Fruit fly (Drosophila melanogaster) whole organism, embryonic: ENCODE results near the gene Klp68D.

Experiments used
- BEAF-32 ChIP-seq: fragments of 200-800 bp; sonication (Bioruptor generic); optimal IDR thresholded peaks from 3 replicates; lab custom pipeline; 2017; ENCODE audit warnings: missing biosample characterization, missing genetic modification characterization, mild to moderate bottlenecking, moderate library complexity, missing genetic modification reagents
- C15 ChIP-seq: fragments of 200-800 bp; sonication (Bioruptor generic); IDR thresholded peaks from 3 replicates; pipeline ENCODE4 v1.3.6; 2022; ENCODE audit warnings: missing biosample characterization, missing genetic modification characterization
- CG11504 ChIP-seq: fragments of 200-800 bp; sonication (Bioruptor generic); optimal IDR thresholded peaks from 3 replicates; lab custom pipeline; 2019; ENCODE audit warnings: missing biosample characterization, mild to moderate bottlenecking, missing genetic modification characterization, moderate library complexity
- CG12104 ChIP-seq: fragments of 200-800 bp; sonication (Bioruptor generic); optimal IDR thresholded peaks from 3 replicates; lab custom pipeline; 2016; ENCODE audit warnings: missing biosample characterization, missing genetic modification characterization
- CG13287 ChIP-seq: fragments of 200-800 bp; sonication (Bioruptor generic); IDR thresholded peaks from 2 replicates; pipeline ENCODE4 v1.3.6; 2022; ENCODE audit warnings: missing biosample characterization, missing genetic modification characterization; ENCODE audit not compliant: partially characterized antibody
- CG15514 ChIP-seq: fragments of 200-800 bp; sonication (Bioruptor generic); optimal IDR thresholded peaks from 3 replicates; lab custom pipeline; 2017; ENCODE audit warnings: missing biosample characterization, missing genetic modification characterization, mild to moderate bottlenecking, moderate library complexity, missing genetic modification reagents
- CG17186 ChIP-seq: fragments of 200-800 bp; sonication (Bioruptor generic); optimal IDR thresholded peaks from 3 replicates; lab custom pipeline; 2017; ENCODE audit warnings: missing biosample characterization, missing genetic modification reagents, missing genetic modification characterization
- CG31441 ChIP-seq: fragments of 200-800 bp; sonication (Bioruptor generic); IDR thresholded peaks from 2 replicates; pipeline ENCODE4 v1.3.6; 2022; ENCODE audit warnings: missing biosample characterization, missing genetic modification characterization
- CG34224 ChIP-seq: fragments of 200-800 bp; sonication (Bioruptor generic); IDR thresholded peaks from 3 replicates; pipeline ENCODE4 v1.3.6; 2022; ENCODE audit warnings: missing biosample characterization, missing genetic modification characterization; ENCODE audit not compliant: partially characterized antibody
- CG3995 ChIP-seq: fragments of 200-800 bp; sonication (Bioruptor generic); optimal IDR thresholded peaks from 3 replicates; lab custom pipeline; 2016; ENCODE audit warnings: missing biosample characterization, missing genetic modification characterization
- CG4617 ChIP-seq: fragments of 200-800 bp; sonication (Bioruptor generic); optimal IDR thresholded peaks from 3 replicates; lab custom pipeline; 2016; ENCODE audit warnings: missing biosample characterization, missing genetic modification characterization, borderline replicate concordance
- CG5180 ChIP-seq: fragments of 200-800 bp; sonication (Bioruptor generic); optimal IDR thresholded peaks from 3 replicates; lab custom pipeline; 2017; ENCODE audit warnings: missing biosample characterization, missing genetic modification characterization, mild to moderate bottlenecking, moderate library complexity, missing genetic modification reagents
- CG6654 ChIP-seq: fragments of 200-800 bp; sonication (Bioruptor generic); optimal IDR thresholded peaks from 2 replicates; lab custom pipeline; 2017; ENCODE audit warnings: missing biosample characterization, mild to moderate bottlenecking, missing genetic modification characterization
- CG6791 ChIP-seq: fragments of 200-800 bp; sonication (Bioruptor generic); IDR thresholded peaks from 3 replicates; pipeline ENCODE4 v1.3.6; 2022; ENCODE audit warnings: missing biosample characterization, missing genetic modification characterization; ENCODE audit not compliant: partially characterized antibody
- CG7987 ChIP-seq: fragments of 200-800 bp; sonication (Bioruptor generic); optimal IDR thresholded peaks from 2 replicates; lab custom pipeline; 2018; ENCODE audit warnings: missing biosample characterization, mild to moderate bottlenecking, missing genetic modification characterization, moderate library complexity
- CG8359 ChIP-seq: fragments of 200-800 bp; sonication (Bioruptor generic); optimal IDR thresholded peaks from 2 replicates; lab custom pipeline; 2017; ENCODE audit warnings: missing biosample characterization, mild to moderate bottlenecking, missing genetic modification characterization, borderline replicate concordance
- CG9797 ChIP-seq: fragments of 200-800 bp; sonication (Bioruptor generic); optimal IDR thresholded peaks from 3 replicates; lab custom pipeline; 2018; ENCODE audit warnings: missing biosample characterization, mild to moderate bottlenecking, missing genetic modification characterization
- Camta ChIP-seq: fragments of 200-800 bp; sonication (Bioruptor generic); optimal IDR thresholded peaks from 2 replicates; lab custom pipeline; 2016; ENCODE audit warnings: missing biosample characterization, missing genetic modification characterization
- Dll ChIP-seq: fragments of 200-800 bp; sonication (Bioruptor generic); IDR thresholded peaks from 4 replicates; pipeline ENCODE4 v1.3.6; 2022; ENCODE audit warnings: missing biosample characterization, missing genetic modification characterization; ENCODE audit not compliant: partially characterized antibody
- Dp ChIP-seq: fragments of 200-800 bp; sonication (Bioruptor generic); optimal IDR thresholded peaks from 2 replicates; lab custom pipeline; 2018; ENCODE audit warnings: missing biosample characterization, mild to moderate bottlenecking, missing genetic modification characterization, moderate library complexity
- E2f2 ChIP-seq: fragments of 200-800 bp; sonication (Bioruptor generic); IDR thresholded peaks from 2 replicates; pipeline ENCODE4 v1.3.6; 2022; ENCODE audit warnings: missing biosample characterization, missing genetic modification characterization
- Ets97D ChIP-seq: fragments of 200-800 bp; sonication (Bioruptor generic); optimal IDR thresholded peaks from 3 replicates; lab custom pipeline; 2016; ENCODE audit warnings: missing biosample characterization, missing genetic modification characterization
- Hmx ChIP-seq: fragments of 200-800 bp; sonication (Bioruptor generic); optimal IDR thresholded peaks from 2 replicates; lab custom pipeline; 2016; ENCODE audit warnings: missing biosample characterization, missing genetic modification characterization
- MBD-R2 ChIP-seq: fragments of 200-800 bp; sonication (Bioruptor generic); IDR thresholded peaks from 2 replicates; pipeline ENCODE4 v1.3.6; 2022; ENCODE audit warnings: missing biosample characterization, missing genetic modification characterization
- MESR4 ChIP-seq: fragments of 200-800 bp; sonication (Bioruptor generic); optimal IDR thresholded peaks from 2 replicates; lab custom pipeline; 2018; ENCODE audit warnings: missing biosample characterization, mild to moderate bottlenecking, missing genetic modification characterization, moderate library complexity
- Myb ChIP-seq: fragments of 200-800 bp; sonication (Bioruptor generic); optimal IDR thresholded peaks from 2 replicates; lab custom pipeline; 2016; ENCODE audit warnings: missing biosample characterization, missing genetic modification characterization
- Opbp ChIP-seq: fragments of 200-800 bp; sonication (Bioruptor generic); IDR thresholded peaks from 3 replicates; pipeline ENCODE4 v1.3.6; 2022; ENCODE audit warnings: missing biosample characterization, missing genetic modification characterization; ENCODE audit not compliant: partially characterized antibody
- Sin3A ChIP-seq: fragments of >200 bp; optimal IDR thresholded peaks from 2 replicates; lab custom pipeline; 2018
- Xbp1 ChIP-seq: fragments of 200-800 bp; sonication (Bioruptor generic); optimal IDR thresholded peaks from 3 replicates; lab custom pipeline; 2016; ENCODE audit warnings: missing biosample characterization, mild to moderate bottlenecking, missing genetic modification characterization
- YL-1 ChIP-seq: fragments of 200-800 bp; sonication (Bioruptor generic); optimal IDR thresholded peaks from 3 replicates; lab custom pipeline; 2017; ENCODE audit warnings: missing biosample characterization, mild to moderate bottlenecking, missing genetic modification characterization
- amos ChIP-seq: fragments of 200-800 bp; sonication (Bioruptor generic); IDR thresholded peaks from 2 replicates; pipeline ENCODE4 v1.3.6; 2022; ENCODE audit warnings: missing biosample characterization, missing genetic modification characterization; ENCODE audit not compliant: partially characterized antibody
- bab2 ChIP-seq: fragments of 200-800 bp; sonication (Bioruptor generic); optimal IDR thresholded peaks from 2 replicates; lab custom pipeline; 2016; ENCODE audit warnings: missing biosample characterization, missing genetic modification characterization
- bbx ChIP-seq: fragments of 200-800 bp; sonication (Bioruptor generic); IDR thresholded peaks from 2 replicates; pipeline ENCODE4 v1.3.6; 2022; ENCODE audit warnings: missing biosample characterization, missing genetic modification characterization; ENCODE audit not compliant: partially characterized antibody
- croc ChIP-seq: fragments of 200-800 bp; sonication (Bioruptor generic); conservative IDR thresholded peaks from 3 replicates; pipeline ENCODE4 v1.3.6; 2022; ENCODE audit warnings: missing biosample characterization, missing genetic modification characterization
- crp ChIP-seq, 2 experiments: fragments of 200-800 bp; sonication (Bioruptor generic); optimal IDR thresholded peaks; 2 replicates in 1 of 2; 3 replicates in 1 of 2; lab custom pipeline; 2017; ENCODE audit warnings: missing biosample characterization in 2 of 2, missing genetic modification characterization in 2 of 2, mild to moderate bottlenecking in 1 of 2, moderate library complexity in 1 of 2
- ftz-f1 ChIP-seq: fragments of 200-800 bp; sonication (Bioruptor generic); optimal IDR thresholded peaks from 2 replicates; lab custom pipeline; 2016; ENCODE audit warnings: missing biosample characterization, missing genetic modification characterization
- gfzf ChIP-seq: fragments of 200-800 bp; sonication (Bioruptor generic); optimal IDR thresholded peaks from 2 replicates; lab custom pipeline; 2016; ENCODE audit warnings: missing biosample characterization, mild to moderate bottlenecking, missing genetic modification characterization, moderate library complexity
- insv ChIP-seq, 2 experiments: fragments of 200-800 bp; sonication (Bioruptor generic); optimal IDR thresholded peaks; 3 replicates each; lab custom pipeline; 2016 to 2018; ENCODE audit warnings: missing biosample characterization in 2 of 2, missing genetic modification characterization in 2 of 2
- inv ChIP-seq: fragments of 200-800 bp; sonication (Bioruptor generic); IDR thresholded peaks from 2 replicates; pipeline ENCODE4 v1.3.6; 2022; ENCODE audit warnings: missing biosample characterization, missing genetic modification characterization; ENCODE audit not compliant: partially characterized antibody
- kay ChIP-seq: fragments of 200-800 bp; sonication (Bioruptor generic); optimal IDR thresholded peaks from 2 replicates; lab custom pipeline; 2016; ENCODE audit warnings: missing biosample characterization, missing genetic modification characterization
- lola ChIP-seq, 3 experiments: fragments of >200 bp in 2 of 3; fragments of 200-800 bp in 1 of 3; sonication (Bioruptor generic) in 1 of 3; optimal IDR thresholded peaks; 2 replicates each; lab custom pipeline; 2017 to 2019; ENCODE audit warnings: missing biosample characterization in 3 of 3, missing genetic modification characterization in 3 of 3, mild to moderate bottlenecking in 1 of 3, moderate library complexity in 1 of 3
- onecut ChIP-seq: fragments of 200-800 bp; sonication (Bioruptor generic); IDR thresholded peaks from 2 replicates; pipeline ENCODE4 v1.3.6; 2022; ENCODE audit warnings: missing biosample characterization, missing genetic modification characterization
- pho ChIP-seq: fragments of 200-800 bp; sonication (Bioruptor generic); optimal IDR thresholded peaks from 2 replicates; lab custom pipeline; 2016; ENCODE audit warnings: missing biosample characterization, missing genetic modification characterization
- phol ChIP-seq: fragments of 200-800 bp; sonication (Bioruptor generic); optimal IDR thresholded peaks from 3 replicates; lab custom pipeline; 2018; ENCODE audit warnings: missing biosample characterization, mild to moderate bottlenecking, missing genetic modification characterization, moderate library complexity
- pzg ChIP-seq: fragments of 200-800 bp; sonication (Bioruptor generic); optimal IDR thresholded peaks from 3 replicates; lab custom pipeline; 2018; ENCODE audit warnings: missing biosample characterization, mild to moderate bottlenecking, missing genetic modification characterization, moderate library complexity
- sim ChIP-seq: fragments of 200-800 bp; sonication (Bioruptor generic); IDR thresholded peaks from 2 replicates; pipeline ENCODE4 v1.3.6; 2022; ENCODE audit warnings: missing biosample characterization, missing genetic modification characterization
- stwl ChIP-seq: fragments of 200-800 bp; sonication (Bioruptor generic); optimal IDR thresholded peaks from 3 replicates; lab custom pipeline; 2018; ENCODE audit warnings: missing biosample characterization, mild to moderate bottlenecking, missing genetic modification characterization, moderate library complexity
- tx ChIP-seq: fragments of 200-800 bp; sonication (Bioruptor generic); optimal IDR thresholded peaks from 2 replicates; lab custom pipeline; 2016; ENCODE audit warnings: missing biosample characterization, missing genetic modification characterization

The Klp68D gene

DNA sequence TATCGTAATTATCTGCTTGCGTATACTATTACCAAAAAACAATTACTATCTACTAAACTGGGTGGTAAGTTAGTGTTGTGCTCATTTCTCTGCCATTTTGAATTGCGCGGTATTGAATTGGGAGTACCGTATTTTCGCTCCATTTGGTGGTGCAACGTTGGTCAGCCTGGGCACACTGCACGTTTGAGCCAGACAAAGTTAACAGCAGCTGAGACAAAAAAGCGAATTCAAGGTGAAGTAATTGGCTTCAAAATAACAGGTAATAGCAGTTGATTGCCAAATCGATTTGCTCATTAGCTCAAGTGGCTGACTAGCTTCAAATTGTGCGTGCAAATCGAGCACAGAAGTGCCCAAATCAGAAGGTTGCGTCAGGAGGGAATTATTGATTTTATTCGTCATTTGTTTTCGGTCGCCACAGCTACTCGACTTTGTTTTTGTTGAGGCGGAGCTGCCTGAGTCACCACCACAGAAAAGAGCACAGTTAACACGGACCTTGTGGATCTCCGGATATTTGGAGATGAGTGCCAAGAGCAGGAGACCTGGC lies at the start of gene Klp68D:
Gene Klp68D (plus strand): TSS at position 175 of the 544 bp plus-strand sequence.
- TF ChIP-seq CG4617 (GFP tag; lab: Kevin White, UChicago) (peak; percentile 62), phol (peak; percentile 24), inv (GFP tag; lab: Robert Waterston, UW) (0 out of 2 replicates have a peak, but pooled peaks have one; percentile 16), CG13287 (GFP tag; lab: Robert Waterston, UW) (peak; percentile 53), Sin3A (lab: Kevin White, UChicago) (peak; percentile 24), CG15514 (peak; percentile 38), Hmx (no peak), onecut (GFP tag; lab: Robert Waterston, UW) (peak; percentile 92), crp (GFP tag; optimal IDR thresholded peaks at IDR 0.05; lab: Kevin White, UChicago) (peak in 1 of 2 experiments; percentile 59), lola (GFP tag; optimal IDR thresholded peaks at IDR 0.05; lab: Kevin White, UChicago) (no peak), Xbp1 (GFP tag; lab: Kevin White, UChicago) (no peak), CG12104 (GFP tag; lab: Kevin White, UChicago) (no peak), bab2 (GFP tag; lab: Kevin White, UChicago) (no peak), CG7987 (GFP tag; lab: Kevin White, UChicago) (no peak), MBD-R2 (GFP tag; lab: Robert Waterston, UW) (peak; percentile 65), Myb (GFP tag; lab: Kevin White, UChicago) (peak; percentile 31), E2f2 (GFP tag; lab: Robert Waterston, UW) (peak; percentile 95), CG17186 (GFP tag; lab: Kevin White, UChicago) (peak; percentile 6), CG5180 (GFP tag; lab: Kevin White, UChicago) (no peak), Ets97D (GFP tag; lab: Kevin White, UChicago) (peak; percentile 25), kay (GFP tag; lab: Kevin White, UChicago) (peak; percentile 37), Camta (GFP tag; lab: Kevin White, UChicago) (no peak), CG6791 (GFP tag; lab: Robert Waterston, UW) (peak; percentile 57; the same call in 1 of the 3 replicates), pzg (peak; percentile 72), pho (GFP tag; lab: Kevin White, UChicago) (no peak), CG6654 (GFP tag; lab: Kevin White, UChicago) (no peak), CG9797 (GFP tag; lab: Kevin White, UChicago) (peak; percentile 89), sim (GFP tag; lab: Robert Waterston, UW) (no peak), gfzf (peak; percentile 83), CG3995 (GFP tag; lab: Kevin White, UChicago) (no peak), C15 (no peak), stwl (tag; lab: Kevin White, UChicago) (peak; percentile 78), Opbp (GFP tag; lab: Robert Waterston, UW) (peak; percentile 23; the same call in 1 of the 3 replicates), YL-1 (GFP tag; lab: Kevin White, UChicago) (peak; percentile 45), Dll (GFP tag; lab: Robert Waterston, UW) (0 out of 4 replicates have a peak, but pooled peaks have one; percentile 23), CG31441 (GFP tag; lab: Robert Waterston, UW) (no peak), BEAF-32 (GFP tag; lab: Kevin White, UChicago) (peak; percentile 31), CG11504 (tag; lab: Kevin White, UChicago) (peak; percentile 26), CG8359 (GFP tag; lab: Kevin White, UChicago) (no peak), insv (GFP tag; optimal IDR thresholded peaks at IDR 0.05; lab: Kevin White, UChicago) (no peak), croc (GFP tag; lab: Robert Waterston, UW) (no peak), tx (GFP tag; lab: Kevin White, UChicago) (no peak), amos (GFP tag; lab: Robert Waterston, UW) (0 out of 2 replicates have a peak, but pooled peaks have one; percentile 11), bbx (0 out of 2 replicates have a peak, but pooled peaks have one; percentile 13), ftz-f1 (GFP tag; lab: Kevin White, UChicago) (peak; percentile 72), Dp (GFP tag; lab: Kevin White, UChicago) (peak; percentile 89), CG34224 (0 out of 3 replicates have a peak, but pooled peaks have one; percentile 23), MESR4 (peak; percentile 67)
